Worm (Caenorhabditis elegans): Measurements from ENCODE around the gene C52B9.10.

ce11 chrX:4246867-4247591 is 26.7 kb upstream of the C52B9.10 start, which contains the start of gene F48D6.4:
- TF ChIP-seq elt-1 (tag; optimal IDR thresholded peaks at IDR 0.05; ENCODE audit: borderline replicate concordance, insufficient read depth): no peak
- TF ChIP-seq pha-4 (tag; optimal IDR thresholded peaks at IDR 0.05): no peak
- no peak for TF ChIP-seq ceh-83 (GFP tag; optimal IDR thresholded peaks at IDR 0.05)
- TF ChIP-seq elt-3 (tag; optimal IDR thresholded peaks at IDR 0.05): no peak
- no peak for TF ChIP-seq lsy-2 (tag; optimal IDR thresholded peaks at IDR 0.05)
- TF ChIP-seq blmp-1 (tag; optimal IDR thresholded peaks at IDR 0.05): no peak
- no peak for TF ChIP-seq snpc-4 (tag; optimal IDR thresholded peaks at IDR 0.05)
- TF ChIP-seq drap-1 (GFP tag; optimal IDR thresholded peaks at IDR 0.05): no peak
- TF ChIP-seq unc-39 (tag; optimal IDR thresholded peaks at IDR 0.05): no peak
- TF ChIP-seq nhr-12 (tag; optimal IDR thresholded peaks at IDR 0.05): no peak

All from whole organism, mixed stage, embryonic.